Fruit fly (Drosophila melanogaster): ENCODE results near the gene Or13a.
A peak's percentile ranks its signal among the peaks of the same experiment; 100 is the strongest.

Gene Or13a

dm6 chrX:15933504-15934225 lies 40.6 kb upstream of the Or13a start, which contains the start of gene Ranbp16 (continued):
- TF ChIP-seq zen (tag; optimal IDR thresholded peaks at IDR 0.05) (no peak), Scr (GFP tag; IDR thresholded peaks at IDR 0.05; ENCODE audit: partially characterized antibody) (0 out of 2 replicates have a peak, but pooled peaks have one; percentile 33), CG14441 (GFP tag; IDR thresholded peaks at IDR 0.05) (no peak), CG4424 (GFP tag; optimal IDR thresholded peaks at IDR 0.05) (no peak), gce (GFP tag; IDR thresholded peaks at IDR 0.05) (no peak), Bdp1 (GFP tag; optimal IDR thresholded peaks at IDR 0.05) (no peak), CG4730 (GFP tag; IDR thresholded peaks at IDR 0.05) (no peak), dm (GFP tag; optimal IDR thresholded peaks at IDR 0.05) (no peak), CHES-1-like (GFP tag; optimal IDR thresholded peaks at IDR 0.05) (no peak), p53 (GFP tag; optimal IDR thresholded peaks at IDR 0.05) (no peak), trem (tag; optimal IDR thresholded peaks at IDR 0.05) (no peak), prd (optimal IDR thresholded peaks at IDR 0.05) (no peak), prd (GFP tag; IDR thresholded peaks at IDR 0.05) (no peak; the same call in 2 of the 3 replicates), schlank (tag; optimal IDR thresholded peaks at IDR 0.05) (no peak), gt (GFP tag; IDR thresholded peaks at IDR 0.05) (no peak), H2.0 (GFP tag; IDR thresholded peaks at IDR 0.05) (no peak), Spps (tag; optimal IDR thresholded peaks at IDR 0.05) (no peak), croc (GFP tag; conservative IDR thresholded peaks at IDR 0.05) (no peak), emc (GFP tag; optimal IDR thresholded peaks at IDR 0.05) (no peak), repo (GFP tag; optimal IDR thresholded peaks at IDR 0.05) (no peak), zen2 (GFP tag; IDR thresholded peaks at IDR 0.05; ENCODE audit: partially characterized antibody) (no peak), ems (GFP tag; optimal IDR thresholded peaks at IDR 0.05) (no peak), grau (tag; optimal IDR thresholded peaks at IDR 0.05) (no peak), CG1832 (GFP tag; optimal IDR thresholded peaks at IDR 0.05) (no peak), CG14710 (tag; optimal IDR thresholded peaks at IDR 0.05) (no peak), Eip74EF (GFP tag; optimal IDR thresholded peaks at IDR 0.05) (peak in 1 of 2 experiments; percentile 3), sens (GFP tag) (no peak), CG11723 (GFP tag; optimal IDR thresholded peaks at IDR 0.05) (peak; percentile 12), CG3726 (GFP tag; IDR thresholded peaks at IDR 0.05) (no peak), stwl (tag; optimal IDR thresholded peaks at IDR 0.05) (peak; percentile 13), Dref (GFP tag; IDR thresholded peaks at IDR 0.05) (0 out of 2 replicates have a peak, but pooled peaks have one; percentile 29), pan (optimal IDR thresholded peaks at IDR 0.05) (no peak), pan (GFP tag; optimal IDR thresholded peaks at IDR 0.05 in 1 of 2, IDR thresholded peaks at IDR 0.05 in 1 of 2) (no peak), CG30020 (tag; optimal IDR thresholded peaks at IDR 0.05) (no peak), Fer2 (tag; optimal IDR thresholded peaks at IDR 0.05) (no peak), Hsf (GFP tag; optimal IDR thresholded peaks at IDR 0.05) (no peak), abd-A (tag; optimal IDR thresholded peaks at IDR 0.05) (no peak), CG1233 (GFP tag; optimal IDR thresholded peaks at IDR 0.05) (no peak), CG14667 (GFP tag; IDR thresholded peaks at IDR 0.05) (no peak), Myb (GFP tag; optimal IDR thresholded peaks at IDR 0.05) (no peak), CG11456 (GFP tag; IDR thresholded peaks at IDR 0.05) (no peak), nmo (GFP tag; optimal IDR thresholded peaks at IDR 0.05) (no peak), CG7745 (tag; optimal IDR thresholded peaks at IDR 0.05) (no peak), lola (GFP tag; optimal IDR thresholded peaks at IDR 0.05) (peak in 1 of 3 experiments; percentile 80), inv (GFP tag; IDR thresholded peaks at IDR 0.05; ENCODE audit: partially characterized antibody) (peak; percentile 30; the same call in 1 of the 2 replicates), jumu (GFP tag; optimal IDR thresholded peaks at IDR 0.05) (no peak), CG17385 (GFP tag; optimal IDR thresholded peaks at IDR 0.05) (no peak), CG14965 (GFP tag; optimal IDR thresholded peaks at IDR 0.05; ENCODE audit: borderline replicate concordance) (no peak), CG32772 (GFP tag; IDR thresholded peaks at IDR 0.05) (no peak), CG12659 (GFP tag; optimal IDR thresholded peaks at IDR 0.05) (no peak)

Data from whole organism, embryonic.